Worm (Caenorhabditis elegans) whole organism, late embryonic: Measurements from ENCODE around the gene Y71H2B.11.

Experiments used
- C08G9.2 ChIP-seq: sonication (generic microtip); optimal IDR thresholded peaks from 2 replicates; lab custom pipeline; 2016; ENCODE audit warnings: mild to moderate bottlenecking, missing genetic modification characterization, moderate library complexity, missing compliant biosample characterization
- C38D4.7 ChIP-seq: fragments of 200-800 bp; sonication (Bioruptor generic); optimal IDR thresholded peaks from 2 replicates; lab custom pipeline; 2018; ENCODE audit warnings: mild to moderate bottlenecking, missing genetic modification characterization, moderate library complexity, missing compliant biosample characterization
- K02D7.2 ChIP-seq: sonication (generic microtip); optimal IDR thresholded peaks from 2 replicates; lab custom pipeline; 2017; ENCODE audit warnings: mild to moderate bottlenecking, missing genetic modification characterization, missing compliant biosample characterization
- K09A11.1 ChIP-seq: sonication (generic microtip); optimal IDR thresholded peaks from 2 replicates; lab custom pipeline; 2017; ENCODE audit warnings: antibody characterized with exemption, mild to moderate bottlenecking, missing genetic modification characterization, missing compliant biosample characterization; ENCODE audit not compliant: insufficient read depth
- Y22D7AL.16 ChIP-seq: sonication (generic microtip); optimal IDR thresholded peaks from 2 replicates; lab custom pipeline; 2016; ENCODE audit warnings: missing genetic modification characterization, missing compliant biosample characterization
- ama-1 ChIP-seq: fragments of 150-350 bp; optimal IDR thresholded peaks from 2 replicates; lab custom pipeline; 2014
- ceh-18 ChIP-seq: sonication (generic microtip); optimal IDR thresholded peaks from 2 replicates; lab custom pipeline; 2016; ENCODE audit warnings: missing genetic modification characterization, missing compliant biosample characterization
- ceh-19 ChIP-seq: fragments of 200-800 bp; sonication (Bioruptor generic); optimal IDR thresholded peaks from 2 replicates; lab custom pipeline; 2018; ENCODE audit warnings: mild to moderate bottlenecking, missing genetic modification characterization, missing compliant biosample characterization
- ceh-24 ChIP-seq: sonication (generic microtip); optimal IDR thresholded peaks from 2 replicates; lab custom pipeline; 2016; ENCODE audit warnings: mild to moderate bottlenecking, missing genetic modification characterization, missing compliant biosample characterization
- ceh-30 ChIP-seq: fragments of 150-350 bp; optimal IDR thresholded peaks from 2 replicates; lab custom pipeline; 2014; ENCODE audit warnings: missing biosample characterization, missing genetic modification characterization
- ceh-45 ChIP-seq: fragments of 200-800 bp; sonication (Bioruptor generic); IDR thresholded peaks from 2 replicates; pipeline ENCODE4 v1.3.6; 2022; ENCODE audit warnings: missing genetic modification reagents, missing genetic modification characterization, missing compliant biosample characterization
- ceh-9 ChIP-seq: sonication (generic microtip); optimal IDR thresholded peaks from 2 replicates; lab custom pipeline; 2016; ENCODE audit warnings: mild to moderate bottlenecking, missing genetic modification characterization, inconsistent platforms, missing compliant biosample characterization
- che-1 ChIP-seq: sonication (generic microtip); optimal IDR thresholded peaks from 2 replicates; lab custom pipeline; 2016; ENCODE audit warnings: mild to moderate bottlenecking, missing genetic modification characterization, missing compliant biosample characterization
- dve-1 ChIP-seq: sonication (generic microtip); optimal IDR thresholded peaks from 2 replicates; lab custom pipeline; 2017; ENCODE audit warnings: antibody characterized with exemption, mild to moderate bottlenecking, missing genetic modification characterization, missing compliant biosample characterization
- elt-2 ChIP-seq: sonication (generic microtip); optimal IDR thresholded peaks from 2 replicates; lab custom pipeline; 2016; ENCODE audit warnings: missing genetic modification reagents, missing genetic modification characterization, missing compliant biosample characterization
- elt-4 ChIP-seq: sonication (generic microtip); optimal IDR thresholded peaks from 2 replicates; lab custom pipeline; 2016; ENCODE audit warnings: missing genetic modification characterization, missing compliant biosample characterization
- lim-6 ChIP-seq: sonication (generic microtip); optimal IDR thresholded peaks from 2 replicates; lab custom pipeline; 2016; ENCODE audit warnings: missing genetic modification characterization, missing compliant biosample characterization
- lin-11 ChIP-seq: fragments of 200-800 bp; sonication (Bioruptor generic); optimal IDR thresholded peaks from 2 replicates; lab custom pipeline; 2018; ENCODE audit warnings: mild to moderate bottlenecking, missing genetic modification characterization, missing compliant biosample characterization
- mec-3 ChIP-seq: sonication (generic microtip); optimal IDR thresholded peaks from 2 replicates; lab custom pipeline; 2016; ENCODE audit warnings: borderline replicate concordance, missing genetic modification characterization, missing compliant biosample characterization
- nhr-11 ChIP-seq: fragments of 150-350 bp; optimal IDR thresholded peaks from 2 replicates; lab custom pipeline; 2014; ENCODE audit warnings: missing biosample characterization, missing genetic modification characterization
- nhr-232 ChIP-seq: sonication (generic microtip); optimal IDR thresholded peaks from 2 replicates; lab custom pipeline; 2016; ENCODE audit warnings: missing genetic modification characterization, missing compliant biosample characterization
- odd-2 ChIP-seq: sonication (generic microtip); optimal IDR thresholded peaks from 2 replicates; lab custom pipeline; 2017; ENCODE audit warnings: antibody characterized with exemption, mild to moderate bottlenecking, missing genetic modification characterization, missing compliant biosample characterization
- pha-4 ChIP-seq: fragments of 150-350 bp; optimal IDR thresholded peaks from 2 replicates; lab custom pipeline; 2018; ENCODE audit warnings: missing biosample characterization, missing genetic modification reagents, missing genetic modification characterization
- ref-2 ChIP-seq: sonication (generic microtip); optimal IDR thresholded peaks from 2 replicates; lab custom pipeline; 2016; ENCODE audit warnings: missing genetic modification characterization, missing compliant biosample characterization
- rnt-1 ChIP-seq: sonication (generic microtip); optimal IDR thresholded peaks from 2 replicates; lab custom pipeline; 2016; ENCODE audit warnings: missing genetic modification characterization, missing compliant biosample characterization
- unc-42 ChIP-seq: sonication (generic microtip); optimal IDR thresholded peaks from 2 replicates; lab custom pipeline; 2016; ENCODE audit warnings: missing genotype, missing genetic modification characterization, missing compliant biosample characterization
- unc-55 ChIP-seq: sonication (generic microtip); optimal IDR thresholded peaks from 2 replicates; lab custom pipeline; 2017; ENCODE audit warnings: missing biosample characterization, missing genetic modification reagents, missing genetic modification characterization
- zip-5 ChIP-seq: sonication (generic microtip); optimal IDR thresholded peaks from 2 replicates; lab custom pipeline; 2016; ENCODE audit warnings: missing genetic modification characterization, missing compliant biosample characterization
- ztf-16 ChIP-seq: sonication (generic microtip); optimal IDR thresholded peaks from 2 replicates; lab custom pipeline; 2017; ENCODE audit warnings: missing genetic modification characterization, missing compliant biosample characterization

Gene Y71H2B.11

DNA sequence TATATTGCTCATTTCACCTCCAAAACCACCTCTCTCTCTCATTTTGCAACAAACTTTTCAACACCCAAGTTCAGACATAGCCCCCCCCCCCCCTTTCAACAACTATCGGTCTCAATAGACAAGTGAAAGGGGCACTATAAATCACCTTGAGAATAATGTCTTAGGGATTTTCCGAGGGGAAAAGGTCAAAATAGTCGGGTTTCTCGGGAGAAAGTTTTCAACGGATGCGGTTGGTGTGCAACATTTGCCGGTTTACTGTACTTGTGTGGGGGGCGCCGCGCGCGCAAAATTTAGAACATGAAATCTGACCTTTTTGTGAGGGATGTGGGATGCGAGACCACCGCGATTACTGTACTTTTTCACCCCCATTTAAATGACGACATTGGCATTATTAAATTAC is 30.8 kb downstream of the Y71H2B.11 start (continued):
- no peak for TF ChIP-seq unc-55 (GFP tag; lab: Kevin White, UChicago)

DNA sequence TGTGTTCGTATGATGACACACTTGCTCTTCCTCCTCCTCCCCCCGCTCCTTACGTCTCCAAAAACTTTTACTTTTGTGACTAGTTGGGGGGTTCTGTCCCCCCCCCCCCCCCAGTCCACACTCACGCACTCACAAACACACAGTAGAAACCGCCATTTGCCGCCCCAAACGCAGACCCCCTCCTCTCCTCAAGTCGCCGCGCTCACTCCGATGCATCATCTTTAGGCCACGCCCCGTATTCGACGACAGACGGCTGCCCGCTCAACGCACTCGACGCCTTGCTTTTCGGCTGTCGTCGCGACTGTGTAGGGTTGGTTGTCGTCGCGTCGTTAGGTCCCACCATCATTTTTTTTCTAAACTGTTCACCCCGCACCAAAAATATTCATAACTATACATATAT is 32.4 kb downstream of the Y71H2B.11 start, which contains the start of gene zmp-2:
Gene zmp-2, plus strand, starts transcription at position 247 of the 400 bp plus-strand sequence.
- peak; percentile 15 for TF ChIP-seq C38D4.7 (GFP tag; lab: Kevin White, UChicago)
- no peak for TF ChIP-seq elt-4 (tag; lab: Kevin White, UChicago)
- no peak for TF ChIP-seq ceh-45
- no peak for TF ChIP-seq pha-4
- no peak for TF ChIP-seq K02D7.2 (tag; lab: Kevin White, UChicago)
- TF ChIP-seq lim-6 = no peak
- TF ChIP-seq, all 69 proteins: peak for 1

DNA sequence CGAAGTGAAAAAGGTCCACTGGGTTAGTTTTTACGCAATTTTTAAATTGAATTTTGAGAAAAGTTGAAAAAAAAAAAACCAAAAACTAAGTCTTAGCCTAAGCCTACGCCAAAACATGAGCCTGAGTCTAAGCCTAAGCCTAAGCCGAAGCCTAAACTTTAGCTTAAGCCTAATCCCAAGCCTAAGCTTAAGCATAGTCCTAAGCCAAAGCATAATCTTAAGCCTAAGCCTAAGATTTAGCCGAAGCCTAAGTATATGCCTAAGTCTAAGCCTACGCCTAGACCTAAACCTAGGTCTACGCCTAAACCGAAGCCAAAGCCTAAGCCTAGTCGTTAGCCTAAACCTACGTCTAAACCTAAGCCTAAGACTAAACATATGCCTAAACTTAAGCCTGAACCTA is 37.9 kb downstream of the Y71H2B.11 start:
- TF ChIP-seq ref-2 (tag; lab: Kevin White, UChicago) (no peak), dve-1 (peak; percentile 75)

DNA sequence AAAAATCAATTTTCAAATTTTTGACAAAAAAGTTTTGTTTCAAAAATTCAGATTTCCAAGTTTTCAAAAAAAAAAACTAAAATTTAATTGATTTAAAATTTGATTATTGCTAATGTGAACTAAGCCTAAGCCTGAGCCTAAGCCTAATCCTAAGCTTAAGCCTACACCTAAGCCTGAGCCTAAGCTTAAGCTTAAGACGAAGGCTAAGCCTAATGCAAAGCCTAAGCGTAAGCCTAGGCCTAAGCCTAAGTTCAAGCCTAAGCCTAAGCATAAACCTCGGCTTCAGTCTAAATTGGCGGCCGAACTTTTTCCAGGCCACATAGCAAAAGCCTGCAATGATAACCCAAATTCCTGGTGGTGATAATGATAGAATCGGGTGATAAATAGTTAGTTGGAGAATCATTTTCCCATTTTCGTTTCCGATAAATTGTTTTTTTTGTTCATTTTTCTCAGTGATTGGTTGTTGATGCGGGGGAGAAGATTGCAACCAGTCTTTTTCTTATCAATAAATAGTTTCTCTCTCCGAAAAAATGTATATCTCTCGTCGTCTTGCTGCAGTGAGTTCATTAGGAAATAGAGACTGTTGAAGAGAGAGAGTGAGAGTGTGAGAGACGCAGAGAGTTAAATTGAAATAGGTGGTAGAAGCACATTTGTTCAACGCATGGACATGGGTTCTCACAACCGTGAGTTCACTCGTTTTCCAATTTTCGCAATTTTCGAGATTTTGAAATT is 43.6 kb downstream of the Y71H2B.11 start:
- TF ChIP-seq dve-1 (peak; percentile 52), mec-3 (no peak), C38D4.7 (GFP tag; lab: Kevin White, UChicago) (no peak)

DNA sequence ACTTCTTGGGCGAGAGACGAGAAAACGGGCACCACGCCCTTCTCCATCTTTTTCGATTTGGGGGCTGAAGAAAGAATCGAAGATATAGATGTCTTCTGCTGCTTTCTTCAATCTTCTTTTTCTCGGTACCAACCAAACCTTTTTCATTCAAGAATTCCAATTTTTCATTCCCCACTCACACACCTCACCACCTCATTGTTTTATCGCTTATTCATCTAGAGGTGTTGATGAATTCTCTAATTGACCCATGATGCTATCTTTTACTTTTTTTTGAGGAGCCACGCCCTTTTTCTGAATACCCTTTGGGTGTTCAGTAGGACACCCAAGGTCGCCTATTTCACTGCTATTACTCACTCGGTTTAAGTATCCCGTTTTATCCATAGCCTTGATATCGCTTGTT is 47.7 kb downstream of the Y71H2B.11 start:
- TF ChIP-seq ceh-9 = no peak

DNA sequence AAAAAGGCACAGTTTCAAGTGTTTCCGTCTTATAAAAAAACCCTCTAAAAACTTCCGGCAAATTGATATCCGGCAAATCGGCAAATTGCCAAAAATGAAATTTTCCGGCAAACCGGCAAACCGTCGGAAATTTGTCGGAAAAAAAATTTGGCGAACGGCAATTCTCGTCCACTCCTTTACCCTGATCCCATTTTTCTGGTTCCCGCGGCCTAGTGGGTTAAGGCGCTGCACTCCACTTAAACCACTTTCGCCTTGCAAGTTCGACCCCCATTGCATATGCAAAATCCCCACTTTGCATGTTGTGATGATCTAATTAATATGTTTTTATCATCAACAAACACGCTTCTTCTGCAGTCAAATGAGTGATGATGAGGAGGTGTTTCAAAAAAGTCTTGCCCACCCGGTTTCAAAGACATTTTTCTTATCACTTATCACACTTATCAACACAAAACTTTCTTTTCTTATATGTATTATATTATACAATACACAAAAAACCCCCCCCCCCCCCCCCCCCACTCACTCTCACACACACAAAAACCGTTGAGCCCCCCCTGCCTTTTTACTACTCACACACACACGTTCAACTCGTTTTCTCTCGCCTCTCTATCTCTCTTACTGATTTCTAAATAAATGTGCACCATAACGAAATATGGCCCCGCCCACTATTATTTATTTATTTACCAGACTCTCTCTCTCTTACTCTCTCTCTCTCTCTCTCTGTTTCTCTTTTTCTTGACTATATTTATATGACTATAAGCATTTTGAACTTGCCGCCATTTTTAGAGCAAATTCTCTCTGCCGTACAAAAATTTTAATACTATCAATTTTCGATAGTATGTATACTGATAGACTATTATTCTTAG is 49.2 kb downstream of the Y71H2B.11 start:
- peak; percentile 86 for TF ChIP-seq elt-2 (tag; lab: Kevin White, UChicago)
- no peak for TF ChIP-seq unc-42

DNA sequence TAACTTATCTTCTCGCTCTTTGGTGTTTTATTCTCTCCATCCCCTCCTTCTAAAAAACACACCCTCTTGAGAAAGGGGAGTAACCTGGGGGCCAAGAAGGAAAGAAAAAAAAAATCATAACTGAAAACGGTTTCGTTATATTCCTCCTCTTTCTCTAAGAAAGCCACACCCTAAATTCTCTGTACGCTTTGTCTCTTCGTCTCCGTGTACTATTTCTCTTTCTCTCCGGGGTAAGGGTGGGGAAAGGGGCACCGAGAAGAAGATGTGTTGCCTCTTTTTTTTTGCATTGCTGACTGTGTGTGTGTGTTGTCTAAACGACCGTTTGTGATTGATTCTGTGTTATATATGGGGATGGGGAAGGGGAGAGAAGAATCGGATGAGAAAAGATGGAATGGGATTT is 52.4 kb downstream of the Y71H2B.11 start:
- no peak for TF ChIP-seq ceh-19 (GFP tag; lab: Kevin White, UChicago)
- no peak for TF ChIP-seq Y22D7AL.16
- TF ChIP-seq rnt-1 (tag; lab: Kevin White, UChicago) = no peak
- no peak for TF ChIP-seq odd-2
- TF ChIP-seq ceh-18 (tag; lab: Kevin White, UChicago) = no peak
- no peak for TF ChIP-seq ama-1 (lab: Kevin White, UChicago)
- no peak for TF ChIP-seq ref-2 (tag; lab: Kevin White, UChicago)
- TF ChIP-seq nhr-232 (tag; lab: Kevin White, UChicago) = no peak
- TF ChIP-seq che-1 (tag; lab: Kevin White, UChicago) = no peak
- TF ChIP-seq zip-5 = no peak
- TF ChIP-seq ztf-16 (tag; lab: Kevin White, UChicago) = no peak
- TF ChIP-seq ceh-45 = no peak
- TF ChIP-seq C08G9.2 = no peak
- TF ChIP-seq lin-11 = no peak
- no peak for TF ChIP-seq dve-1
- TF ChIP-seq ceh-30 (tag; lab: Kevin White, UChicago) = no peak
- no peak for TF ChIP-seq K09A11.1 (tag; lab: Kevin White, UChicago)
- TF ChIP-seq nhr-11 (tag; lab: Kevin White, UChicago) = no peak
- TF ChIP-seq ceh-24 (tag; lab: Kevin White, UChicago) = no peak
- no peak for TF ChIP-seq unc-55 (GFP tag; lab: Kevin White, UChicago)
- TF ChIP-seq, all 69 proteins: peak for 0
